Fruit fly (Drosophila melanogaster) whole organism, wandering third instar larva: ENCODE data around the gene CG10097.

ENCODE experiments used
- Abd-B ChIP-seq: fragments of >200 bp; optimal IDR thresholded peaks from 2 replicates; lab custom pipeline; 2017; ENCODE audit warnings: missing biosample characterization, missing genetic modification characterization
- Dif ChIP-seq: fragments of 200-275, 200-300 bp; sonication (Bioruptor generic); optimal IDR thresholded peaks from 2 replicates; lab custom pipeline; 2018; ENCODE audit warnings: missing biosample characterization, missing genetic modification characterization; ENCODE audit not compliant: partially characterized antibody
- GATAd ChIP-seq: sonication (Bioruptor generic); optimal IDR thresholded peaks from 2 replicates; lab custom pipeline; 2016; ENCODE audit warnings: missing biosample characterization, missing genetic modification characterization
- Jra ChIP-seq: sonication (Bioruptor generic); optimal IDR thresholded peaks from 2 replicates; lab custom pipeline; 2016; ENCODE audit warnings: missing biosample characterization, missing genetic modification characterization
- OdsH ChIP-seq: fragments of 200-800 bp; sonication (Bioruptor generic); optimal IDR thresholded peaks from 2 replicates; lab custom pipeline; 2016; ENCODE audit warnings: missing biosample characterization, mild to moderate bottlenecking, missing genetic modification characterization
- Rel ChIP-seq, 2 experiments: fragments of 200-800 bp; sonication (Bioruptor generic) in 1 of 2; optimal IDR thresholded peaks; 2 replicates in 1 of 2; 3 replicates in 1 of 2; lab custom pipeline; 2016 to 2019; ENCODE audit warnings: mild to moderate bottlenecking in 2 of 2, missing biosample characterization in 2 of 2, missing genetic modification characterization in 2 of 2, moderate library complexity in 1 of 2
- h ChIP-seq: fragments of 200-800 bp; sonication (Bioruptor generic); optimal IDR thresholded peaks from 3 replicates; lab custom pipeline; 2016; ENCODE audit warnings: missing biosample characterization, mild to moderate bottlenecking, missing genetic modification characterization
- pan ChIP-seq: fragments of >200 bp; optimal IDR thresholded peaks from 2 replicates; lab custom pipeline; 2017
- psq ChIP-seq: fragments of 200-800 bp; sonication (Bioruptor generic); optimal IDR thresholded peaks from 3 replicates; lab custom pipeline; 2017; ENCODE audit warnings: missing biosample characterization, mild to moderate bottlenecking, missing genetic modification characterization, moderate library complexity
- sv ChIP-seq: fragments of 200-800 bp; sonication (Bioruptor generic); optimal IDR thresholded peaks from 3 replicates; lab custom pipeline; 2016; ENCODE audit warnings: missing biosample characterization, missing genetic modification characterization

DNA sequence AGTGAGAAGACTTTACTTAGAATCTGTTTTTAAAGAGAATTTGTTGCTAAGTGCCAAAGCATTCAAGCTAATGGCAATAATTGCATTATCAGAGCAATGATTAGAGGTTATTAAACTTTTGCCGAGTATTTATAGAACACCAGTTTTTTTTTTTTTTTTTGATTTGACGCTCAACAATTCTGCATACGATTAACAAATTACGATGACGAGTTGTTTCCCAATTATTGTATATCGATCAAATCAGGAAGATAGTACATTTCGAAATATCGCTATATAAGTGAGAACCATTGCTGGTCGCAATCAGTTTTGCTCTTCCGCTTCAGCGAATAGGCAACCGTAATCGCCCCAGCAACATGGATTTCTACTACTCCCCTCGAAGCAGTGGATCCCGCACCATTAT, 22.0 kb downstream of the CG10097 start, which contains the start of gene GstD4:
- TF ChIP-seq sv (GFP tag; lab: Kevin White, UChicago), result no peak
- TF ChIP-seq Abd-B (GFP tag; lab: Kevin White, UChicago), result no peak
- TF ChIP-seq psq (GFP tag; lab: Kevin White, UChicago), result no peak
- TF ChIP-seq Rel (GFP tag; optimal IDR thresholded peaks at IDR 0.05; lab: Kevin White, UChicago), result no peak
- no peak for TF ChIP-seq Rel (tag; optimal IDR thresholded peaks at IDR 0.05; lab: Kevin White, UChicago)
- no peak for TF ChIP-seq h
- no peak for TF ChIP-seq pan (lab: Kevin White, UChicago)
- no peak for TF ChIP-seq OdsH (GFP tag; lab: Kevin White, UChicago)
- no peak for TF ChIP-seq Dif (GFP tag; lab: Kevin White, UChicago)
- TF ChIP-seq GATAd, result no peak
- TF ChIP-seq Jra (GFP tag; lab: Kevin White, UChicago), result no peak
